Fruit fly (Drosophila melanogaster) S2 (cell line): Measurements from ENCODE around the gene Mocs1.

ENCODE experiments used
- CG8478 ChIP-seq: fragments of >200 bp; optimal IDR thresholded peaks from 2 replicates; lab custom pipeline; 2018
- CTCF ChIP-seq, 2 experiments: fragments of >200 bp; optimal IDR thresholded peaks; 2 replicates each; lab custom pipeline; 2018

DNA sequence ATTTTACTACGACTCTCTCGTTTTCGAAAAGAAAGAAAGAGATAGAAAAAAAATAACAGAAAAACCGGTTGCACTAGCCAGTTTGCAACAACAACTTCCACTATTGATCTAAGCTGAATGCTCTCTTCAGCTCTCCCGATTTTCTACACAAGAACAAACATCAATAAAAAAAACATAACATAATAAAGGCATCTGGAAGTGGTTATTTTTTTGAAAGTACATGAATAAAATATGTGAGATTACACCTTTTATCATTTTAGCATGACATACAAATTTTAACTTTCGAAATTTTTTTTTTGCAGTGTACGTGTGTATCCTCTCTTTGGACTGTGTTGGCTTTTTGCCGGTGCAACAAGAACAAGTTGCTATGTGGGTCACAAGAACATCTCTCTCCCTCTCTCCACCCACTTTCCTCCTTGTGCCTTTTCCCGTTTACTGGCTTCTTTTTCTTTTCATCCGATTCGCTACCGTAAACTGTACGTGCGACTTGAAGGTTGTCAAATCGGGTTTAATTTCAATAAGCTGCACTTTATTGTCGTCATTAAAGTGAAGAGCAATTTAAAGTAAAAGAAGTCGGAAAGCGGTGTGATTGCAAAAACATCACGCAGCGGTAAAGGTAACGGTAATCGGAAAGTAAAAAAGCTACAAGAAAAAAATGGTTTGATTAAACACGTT lies 14.4 kb downstream of the Mocs1 start:
- TF ChIP-seq CG8478 (lab: Kevin White, UChicago) (no peak), CTCF (optimal IDR thresholded peaks at IDR 0.05; lab: Kevin White, UChicago) (no peak)
